Worm (Caenorhabditis elegans): ENCODE data around the gene M04C3.1.

DNA sequence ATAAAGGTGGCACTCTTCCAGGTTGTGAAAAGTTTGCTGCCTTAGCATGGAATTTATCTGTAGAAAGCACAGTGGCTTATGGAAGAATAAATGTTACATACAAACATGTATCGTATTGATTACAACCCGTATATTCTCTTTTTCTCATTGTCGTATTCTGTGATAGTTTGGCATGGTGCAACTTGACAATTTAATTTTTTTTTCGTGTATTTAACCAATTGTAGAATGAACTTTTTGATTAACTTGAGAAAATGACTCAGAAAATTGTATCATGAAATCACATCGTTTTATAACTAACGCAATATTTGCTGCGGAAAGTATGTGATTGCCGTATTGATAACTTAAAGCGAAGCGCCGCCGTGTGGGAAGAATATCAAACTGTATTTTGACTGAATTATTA, 11.7 kb upstream of the M04C3.1 start, which contains the start of gene Y43F8B.24:
- no peak for TF ChIP-seq ama-1 (optimal IDR thresholded peaks at IDR 0.05)
- no peak for TF ChIP-seq ceh-13 (GFP tag; optimal IDR thresholded peaks at IDR 0.05)
